Fruit fly (Drosophila melanogaster) whole organism, embryonic: Measurements from ENCODE around the gene form3.

Experiments used
- ATbp ChIP-seq: fragments of 200-800 bp; sonication (Bioruptor generic); optimal IDR thresholded peaks from 2 replicates; lab custom pipeline; 2017; ENCODE audit warnings: missing biosample characterization, mild to moderate bottlenecking, missing genetic modification characterization, missing genetic modification reagents
- B-H1 ChIP-seq: fragments of 200-800 bp; sonication (Bioruptor generic); IDR thresholded peaks from 3 replicates; pipeline ENCODE4 v1.3.6; 2022; ENCODE audit warnings: missing biosample characterization, missing genetic modification characterization
- CG10543 ChIP-seq: fragments of 200-800 bp; sonication (Bioruptor generic); optimal IDR thresholded peaks from 3 replicates; lab custom pipeline; 2017; ENCODE audit warnings: missing biosample characterization, mild to moderate bottlenecking, missing genetic modification characterization, moderate library complexity
- CG10565 ChIP-seq: fragments of 200-800 bp; sonication (Bioruptor generic); optimal IDR thresholded peaks from 3 replicates; lab custom pipeline; 2016; ENCODE audit warnings: missing biosample characterization, mild to moderate bottlenecking, missing genetic modification characterization
- CG12391 ChIP-seq: fragments of 200-800 bp; sonication (Bioruptor generic); optimal IDR thresholded peaks from 3 replicates; lab custom pipeline; 2018; ENCODE audit warnings: missing biosample characterization, mild to moderate bottlenecking, missing genetic modification characterization, moderate library complexity
- CG12942 ChIP-seq: fragments of 200-800 bp; sonication (Bioruptor generic); optimal IDR thresholded peaks from 3 replicates; lab custom pipeline; 2016; ENCODE audit warnings: missing biosample characterization, missing genetic modification characterization
- CG13287 ChIP-seq: fragments of 200-800 bp; sonication (Bioruptor generic); IDR thresholded peaks from 2 replicates; pipeline ENCODE4 v1.3.6; 2022; ENCODE audit warnings: missing biosample characterization, missing genetic modification characterization; ENCODE audit not compliant: partially characterized antibody
- CG15479 ChIP-seq: fragments of 200-800 bp; sonication (Bioruptor generic); optimal IDR thresholded peaks from 3 replicates; lab custom pipeline; 2019; ENCODE audit warnings: missing biosample characterization, mild to moderate bottlenecking, missing genetic modification characterization, moderate library complexity
- CG16813 ChIP-seq: fragments of 200-800 bp; sonication (Bioruptor generic); IDR thresholded peaks from 3 replicates; pipeline ENCODE4 v1.3.6; 2022; ENCODE audit warnings: missing biosample characterization, missing genetic modification characterization; ENCODE audit not compliant: partially characterized antibody
- CG2116 ChIP-seq: fragments of 200-800 bp; sonication (Bioruptor generic); optimal IDR thresholded peaks from 3 replicates; lab custom pipeline; 2018; ENCODE audit warnings: missing biosample characterization, mild to moderate bottlenecking, missing genetic modification characterization
- CG31388 ChIP-seq: fragments of 200-800 bp; sonication (Bioruptor generic); optimal IDR thresholded peaks from 2 replicates; lab custom pipeline; 2016; ENCODE audit warnings: missing biosample characterization, missing genetic modification characterization
- CG32532 ChIP-seq: fragments of 200-800 bp; sonication (Bioruptor generic); IDR thresholded peaks from 2 replicates; pipeline ENCODE4 v1.3.6; 2022; ENCODE audit warnings: missing biosample characterization, missing genetic modification characterization
- CG4424 ChIP-seq: fragments of 200-800 bp; sonication (Bioruptor generic); optimal IDR thresholded peaks from 3 replicates; lab custom pipeline; 2016; ENCODE audit warnings: missing biosample characterization, missing genetic modification characterization
- CG5953 ChIP-seq: fragments of 200-800 bp; sonication (Bioruptor generic); IDR thresholded peaks from 2 replicates; pipeline ENCODE4 v1.3.6; 2022; ENCODE audit warnings: missing biosample characterization, missing genetic modification characterization
- CG6654 ChIP-seq: fragments of 200-800 bp; sonication (Bioruptor generic); optimal IDR thresholded peaks from 2 replicates; lab custom pipeline; 2017; ENCODE audit warnings: missing biosample characterization, mild to moderate bottlenecking, missing genetic modification characterization
- CG6683 ChIP-seq: fragments of 200-800 bp; sonication (Bioruptor generic); optimal IDR thresholded peaks from 2 replicates; lab custom pipeline; 2017; ENCODE audit warnings: missing biosample characterization, mild to moderate bottlenecking, missing genetic modification characterization, missing genetic modification reagents
- CG6689 ChIP-seq: fragments of 200-800 bp; sonication (Bioruptor generic); IDR thresholded peaks from 2 replicates; pipeline ENCODE4 v1.3.6; 2022; ENCODE audit warnings: missing biosample characterization, missing genetic modification characterization
- CG7271 ChIP-seq: fragments of 200-800 bp; sonication (Bioruptor generic); optimal IDR thresholded peaks from 2 replicates; lab custom pipeline; 2018; ENCODE audit warnings: missing biosample characterization, mild to moderate bottlenecking, missing genetic modification characterization, moderate library complexity
- CG8281 ChIP-seq: fragments of 200-800 bp; sonication (Bioruptor generic); optimal IDR thresholded peaks from 2 replicates; lab custom pipeline; 2018; ENCODE audit warnings: missing biosample characterization, mild to moderate bottlenecking, missing genetic modification characterization, moderate library complexity
- CoRest ChIP-seq: fragments of 200-800 bp; sonication (Bioruptor generic); optimal IDR thresholded peaks from 3 replicates; lab custom pipeline; 2018; ENCODE audit warnings: missing biosample characterization, mild to moderate bottlenecking, missing genetic modification characterization, moderate library complexity
- Dad ChIP-seq: fragments of 200-800 bp; sonication (Bioruptor generic); optimal IDR thresholded peaks from 3 replicates; lab custom pipeline; 2016; ENCODE audit warnings: missing biosample characterization, missing genetic modification characterization
- Doc3 ChIP-seq: fragments of 200-800 bp; sonication (Bioruptor generic); IDR thresholded peaks from 3 replicates; pipeline ENCODE4 v1.3.6; 2022; ENCODE audit warnings: missing biosample characterization, missing genetic modification characterization; ENCODE audit not compliant: partially characterized antibody
- Elba2 ChIP-seq: fragments of 200-800 bp; sonication (Bioruptor generic); optimal IDR thresholded peaks from 3 replicates; lab custom pipeline; 2016; ENCODE audit warnings: missing biosample characterization, missing genetic modification characterization
- HLHmδ ChIP-seq: fragments of 200-800 bp; sonication (Bioruptor generic); optimal IDR thresholded peaks from 2 replicates; lab custom pipeline; 2018; ENCODE audit warnings: missing biosample characterization, mild to moderate bottlenecking, missing genetic modification characterization, moderate library complexity
- HmgD ChIP-seq: fragments of 200-800 bp; sonication (Bioruptor generic); optimal IDR thresholded peaks from 3 replicates; lab custom pipeline; 2016; ENCODE audit warnings: missing biosample characterization, missing genetic modification characterization
- Hr39 ChIP-seq: fragments of >200 bp; optimal IDR thresholded peaks from 2 replicates; lab custom pipeline; 2017
- Mes4 ChIP-seq: fragments of 200-800 bp; sonication (Bioruptor generic); optimal IDR thresholded peaks from 2 replicates; lab custom pipeline; 2016; ENCODE audit warnings: missing biosample characterization, missing genetic modification characterization
- Myb ChIP-seq: fragments of 200-800 bp; sonication (Bioruptor generic); optimal IDR thresholded peaks from 2 replicates; lab custom pipeline; 2016; ENCODE audit warnings: missing biosample characterization, missing genetic modification characterization
- NFAT ChIP-seq: fragments of 200-800 bp; sonication (Bioruptor generic); IDR thresholded peaks from 2 replicates; pipeline ENCODE4 v1.3.6; 2022; ENCODE audit warnings: missing biosample characterization, missing genetic modification characterization
- Rx ChIP-seq: fragments of 200-800 bp; sonication (Bioruptor generic); IDR thresholded peaks from 2 replicates; pipeline ENCODE4 v1.3.6; 2022; ENCODE audit warnings: missing biosample characterization, missing genetic modification characterization
- Side ChIP-seq: fragments of 200-800 bp; sonication (Bioruptor generic); optimal IDR thresholded peaks from 2 replicates; lab custom pipeline; 2016; ENCODE audit warnings: missing biosample characterization, missing genetic modification characterization
- Sin3A ChIP-seq: fragments of >200 bp; optimal IDR thresholded peaks from 2 replicates; lab custom pipeline; 2018
- ash1 ChIP-seq: fragments of 200-800 bp; sonication (Bioruptor generic); optimal IDR thresholded peaks from 2 replicates; lab custom pipeline; 2018; ENCODE audit warnings: missing biosample characterization, mild to moderate bottlenecking, missing genetic modification characterization
- bab2 ChIP-seq: fragments of 200-800 bp; sonication (Bioruptor generic); optimal IDR thresholded peaks from 2 replicates; lab custom pipeline; 2016; ENCODE audit warnings: missing biosample characterization, missing genetic modification characterization
- dan ChIP-seq: fragments of 200-800 bp; sonication (Bioruptor generic); IDR thresholded peaks from 2 replicates; pipeline ENCODE4 v1.3.6; 2022; ENCODE audit warnings: missing biosample characterization, missing genetic modification characterization
- ftz-f1 ChIP-seq: fragments of 200-800 bp; sonication (Bioruptor generic); optimal IDR thresholded peaks from 2 replicates; lab custom pipeline; 2016; ENCODE audit warnings: missing biosample characterization, missing genetic modification characterization
- gt ChIP-seq: fragments of 200-800 bp; sonication (Bioruptor generic); IDR thresholded peaks from 2 replicates; pipeline ENCODE4 v1.3.6; 2022; ENCODE audit warnings: missing biosample characterization, missing genetic modification characterization
- ham ChIP-seq: fragments of 200-800 bp; sonication (Bioruptor generic); IDR thresholded peaks from 2 replicates; pipeline ENCODE4 v1.3.6; 2022; ENCODE audit warnings: missing biosample characterization, missing genetic modification characterization
- hb ChIP-seq: fragments of 200-800 bp; sonication (Bioruptor generic); IDR thresholded peaks from 3 replicates; pipeline ENCODE4 v1.3.6; 2022; ENCODE audit warnings: missing biosample characterization, missing genetic modification characterization; ENCODE audit not compliant: partially characterized antibody
- inv ChIP-seq: fragments of 200-800 bp; sonication (Bioruptor generic); IDR thresholded peaks from 2 replicates; pipeline ENCODE4 v1.3.6; 2022; ENCODE audit warnings: missing biosample characterization, missing genetic modification characterization; ENCODE audit not compliant: partially characterized antibody
- jing ChIP-seq: fragments of 200-800 bp; sonication (Bioruptor generic); optimal IDR thresholded peaks from 2 replicates; lab custom pipeline; 2018; ENCODE audit warnings: missing biosample characterization, mild to moderate bottlenecking, missing genetic modification characterization
- nerfin-2 ChIP-seq: fragments of 200-800 bp; sonication (Bioruptor generic); IDR thresholded peaks from 2 replicates; pipeline ENCODE4 v1.3.6; 2022; ENCODE audit warnings: missing biosample characterization, missing genetic modification characterization; ENCODE audit not compliant: partially characterized antibody
- oc ChIP-seq: fragments of 200-800 bp; sonication (Bioruptor generic); optimal IDR thresholded peaks from 2 replicates; lab custom pipeline; 2018; ENCODE audit warnings: missing biosample characterization, mild to moderate bottlenecking, missing genetic modification characterization, moderate library complexity
- odd ChIP-seq: fragments of 200-800 bp; sonication (Bioruptor generic); optimal IDR thresholded peaks from 2 replicates; lab custom pipeline; 2017; ENCODE audit warnings: missing biosample characterization, mild to moderate bottlenecking, missing genetic modification characterization
- ro ChIP-seq: fragments of 200-800 bp; sonication (Bioruptor generic); IDR thresholded peaks from 2 replicates; pipeline ENCODE4 v1.3.6; 2022; ENCODE audit warnings: missing biosample characterization, missing genetic modification characterization
- scrt ChIP-seq: fragments of 200-800 bp; sonication (Bioruptor generic); optimal IDR thresholded peaks from 2 replicates; lab custom pipeline; 2018; ENCODE audit warnings: missing biosample characterization, mild to moderate bottlenecking, missing genetic modification characterization, moderate library complexity
- sens ChIP-seq: fragments of 200-800 bp; sonication (Bioruptor generic); peaks from one replicate; lab custom pipeline; 2016; ENCODE audit warnings: missing biosample characterization, missing genetic modification characterization
- shn ChIP-seq: fragments of 200-800 bp; sonication (Bioruptor generic); optimal IDR thresholded peaks from 3 replicates; lab custom pipeline; 2016; ENCODE audit warnings: missing biosample characterization, missing genetic modification characterization
- sima ChIP-seq: fragments of 200-800 bp; sonication (Bioruptor generic); optimal IDR thresholded peaks from 2 replicates; lab custom pipeline; 2016; ENCODE audit warnings: missing biosample characterization, missing genetic modification characterization
- sqz ChIP-seq: fragments of 200-800 bp; sonication (Bioruptor generic); optimal IDR thresholded peaks from 3 replicates; lab custom pipeline; 2018; ENCODE audit warnings: missing biosample characterization, mild to moderate bottlenecking, missing genetic modification characterization
- tna ChIP-seq: fragments of 200-800 bp; sonication (Bioruptor generic); IDR thresholded peaks from 2 replicates; pipeline ENCODE4 v1.3.6; 2022; ENCODE audit warnings: missing biosample characterization, missing genetic modification characterization; ENCODE audit not compliant: partially characterized antibody
- twi ChIP-seq: fragments of 200-800 bp; optimal IDR thresholded peaks from 2 replicates; lab custom pipeline; 2019; ENCODE audit warnings: missing biosample characterization, mild to moderate bottlenecking, missing genetic modification characterization, moderate library complexity
- zf30C ChIP-seq: fragments of 200-800 bp; sonication (Bioruptor generic); optimal IDR thresholded peaks from 3 replicates; lab custom pipeline; 2018; ENCODE audit warnings: missing biosample characterization, mild to moderate bottlenecking, missing genetic modification characterization

The form3 gene

dm6 chr3L:7094020-7094419 is 598 bp upstream of the form3 start (continued):
- no peak for TF ChIP-seq twi (tag; lab: Kevin White, UChicago)
- no peak for TF ChIP-seq ATbp (GFP tag; lab: Kevin White, UChicago)
- TF ChIP-seq Myb (GFP tag; lab: Kevin White, UChicago), result no peak
- no peak for TF ChIP-seq Side
- TF ChIP-seq CG16813 (GFP tag; lab: Robert Waterston, UW), result peak; percentile 40; the same call in 1 of the 3 replicates
- TF ChIP-seq CG5953 (GFP tag; lab: Robert Waterston, UW), result no peak
- TF ChIP-seq CG6689 (GFP tag; lab: Robert Waterston, UW), result no peak
- no peak for TF ChIP-seq sima (GFP tag; lab: Kevin White, UChicago)
- no peak for TF ChIP-seq CG12942
- TF ChIP-seq dan, result no peak
- peak; percentile 77 for TF ChIP-seq CG2116 (GFP tag; lab: Kevin White, UChicago)
- no peak for TF ChIP-seq Dad (GFP tag; lab: Kevin White, UChicago)
- peak; percentile 57; the same call in 2 of the 3 replicates for TF ChIP-seq Doc3 (GFP tag; lab: Robert Waterston, UW)
- TF ChIP-seq zf30C (GFP tag; lab: Kevin White, UChicago), result no peak
- no peak for TF ChIP-seq CoRest (tag; lab: Kevin White, UChicago)
- TF ChIP-seq Mes4, result no peak
- no peak for TF ChIP-seq CG12391
- TF ChIP-seq HmgD (GFP tag; lab: Kevin White, UChicago), result no peak
- TF ChIP-seq sens (GFP tag; lab: Kevin White, UChicago), result no peak
- TF ChIP-seq sqz (GFP tag; lab: Kevin White, UChicago), result no peak
- TF ChIP-seq bab2 (GFP tag; lab: Kevin White, UChicago), result no peak
- no peak for TF ChIP-seq oc (tag; lab: Kevin White, UChicago)
- no peak for TF ChIP-seq gt (GFP tag; lab: Robert Waterston, UW)
- TF ChIP-seq B-H1 (GFP tag; lab: Robert Waterston, UW), result no peak
- TF ChIP-seq tna (GFP tag; lab: Robert Waterston, UW), result peak; percentile 55
- TF ChIP-seq CG7271 (tag; lab: Kevin White, UChicago), result no peak
- no peak for TF ChIP-seq HLHmδ (GFP tag; lab: Kevin White, UChicago)
- peak; percentile 56; the same call in 1 of the 3 replicates for TF ChIP-seq hb (GFP tag; lab: Robert Waterston, UW)
- no peak for TF ChIP-seq ash1
- TF ChIP-seq odd, result no peak
- TF ChIP-seq Elba2, result no peak
- no peak for TF ChIP-seq CG8281 (tag; lab: Kevin White, UChicago)
- TF ChIP-seq CG31388 (GFP tag; lab: Kevin White, UChicago), result no peak
- peak; percentile 72 for TF ChIP-seq CG13287 (GFP tag; lab: Robert Waterston, UW)
- no peak for TF ChIP-seq scrt (GFP tag; lab: Kevin White, UChicago)

- TF ChIP-seq inv (GFP tag; lab: Robert Waterston, UW), result no peak
- no peak for TF ChIP-seq Hr39 (lab: Kevin White, UChicago)
- TF ChIP-seq Sin3A, result no peak
- TF ChIP-seq CG10543 (GFP tag; lab: Kevin White, UChicago), result no peak
- TF ChIP-seq CG6654 (GFP tag; lab: Kevin White, UChicago), result no peak
- no peak for TF ChIP-seq CG15479 (GFP tag; lab: Kevin White, UChicago)
- TF ChIP-seq ham, result no peak
- no peak for TF ChIP-seq Rx (GFP tag; lab: Robert Waterston, UW)
- no peak for TF ChIP-seq jing (GFP tag; lab: Kevin White, UChicago)
- no peak for TF ChIP-seq nerfin-2 (GFP tag; lab: Robert Waterston, UW)
- TF ChIP-seq Elba2, result no peak
- no peak for TF ChIP-seq NFAT (GFP tag; lab: Robert Waterston, UW)
- TF ChIP-seq CG6683, result no peak
- TF ChIP-seq ro (GFP tag; lab: Robert Waterston, UW), result no peak
- TF ChIP-seq CG32532 (GFP tag; lab: Robert Waterston, UW), result no peak
- TF ChIP-seq CG10565 (GFP tag; lab: Kevin White, UChicago), result no peak
- no peak for TF ChIP-seq CG4424 (GFP tag; lab: Kevin White, UChicago)
- TF ChIP-seq shn, result no peak
- no peak for TF ChIP-seq ftz-f1 (GFP tag; lab: Kevin White, UChicago)
These were observed 1.9 kb downstream of the form3 start for dm6 chr3L:7096530-7096929.
